Worm (Caenorhabditis elegans) whole organism, L1 larva: ENCODE data around the gene Y48B6A.5.
A peak's percentile ranks its signal among the peaks of the same experiment; 100 is the strongest.

Experiments used
- C16A3.4 ChIP-seq: fragments of 150-350 bp; optimal IDR thresholded peaks from 2 replicates; lab custom pipeline; 2014; ENCODE audit warnings: missing biosample characterization, missing genetic modification characterization
- C34B4.2 ChIP-seq: sonication (generic microtip); optimal IDR thresholded peaks from 2 replicates; lab custom pipeline; 2017; ENCODE audit warnings: mild to moderate bottlenecking, missing genetic modification characterization, missing compliant biosample characterization
- Y116A8C.19 ChIP-seq: sonication (generic microtip); optimal IDR thresholded peaks from 2 replicates; lab custom pipeline; 2016; ENCODE audit warnings: missing compliant biosample characterization, missing genetic modification characterization, borderline replicate concordance
- alr-1 ChIP-seq: fragments of 200-800 bp; sonication (Bioruptor generic); optimal IDR thresholded peaks from 2 replicates; lab custom pipeline; 2018; ENCODE audit warnings: borderline replicate concordance, mild to moderate bottlenecking, missing genetic modification characterization, missing compliant biosample characterization
- blmp-1 ChIP-seq: fragments of 150-350 bp; optimal IDR thresholded peaks from 2 replicates; lab custom pipeline; 2014; ENCODE audit warnings: missing biosample characterization, missing genetic modification characterization
- ceh-63 ChIP-seq: fragments of 200-800 bp; sonication (Bioruptor generic); optimal IDR thresholded peaks from 2 replicates; lab custom pipeline; 2018; ENCODE audit warnings: mild to moderate bottlenecking, missing genetic modification characterization, missing compliant biosample characterization
- dpl-1 ChIP-seq, 3 experiments: fragments of 150-350 bp in 2 of 3; sonication (generic microtip) in 1 of 3; optimal IDR thresholded peaks; 2 replicates each; lab custom pipeline; 2014 to 2017; ENCODE audit warnings: missing biosample characterization in 3 of 3, missing genetic modification characterization in 3 of 3, missing genetic modification reagents in 3 of 3
- efl-1 ChIP-seq, 4 experiments: fragments of 150-350 bp; optimal IDR thresholded peaks in 3 of 4; peaks in 1 of 4; 1 replicate in 1 of 4; 2 replicates in 3 of 4; lab custom pipeline; 2014; ENCODE audit warnings: missing biosample characterization in 2 of 4, missing genetic modification characterization in 2 of 4, missing genetic modification reagents in 2 of 4
- efl-3 ChIP-seq: fragments of 200-800 bp; sonication (Bioruptor generic); optimal IDR thresholded peaks from 2 replicates; lab custom pipeline; 2018; ENCODE audit warnings: mild to moderate bottlenecking, missing genetic modification characterization, missing compliant biosample characterization
- elt-2 ChIP-seq: sonication (generic microtip); optimal IDR thresholded peaks from 2 replicates; lab custom pipeline; 2016; ENCODE audit warnings: missing genetic modification characterization, mild to moderate bottlenecking, inconsistent platforms, missing compliant biosample characterization, missing genetic modification reagents
- ets-5 ChIP-seq: fragments of 200-800 bp; sonication (Bioruptor generic); IDR thresholded peaks from 2 replicates; pipeline ENCODE4 v1.3.6; 2022; ENCODE audit warnings: missing genetic modification characterization, missing compliant biosample characterization
- fkh-10 ChIP-seq: sonication (generic microtip); optimal IDR thresholded peaks from 2 replicates; lab custom pipeline; 2017; ENCODE audit warnings: missing biosample characterization, missing genetic modification reagents, missing genetic modification characterization
- fos-1 ChIP-seq: fragments of 150-350 bp; optimal IDR thresholded peaks from 2 replicates; lab custom pipeline; 2014; ENCODE audit warnings: missing biosample characterization, missing genetic modification characterization
- grh-1 ChIP-seq: fragments of 200-800 bp; sonication (Bioruptor generic); IDR thresholded peaks from 2 replicates; pipeline ENCODE4 v1.3.6; 2022; ENCODE audit warnings: missing genetic modification reagents, missing genetic modification characterization, missing compliant biosample characterization
- hlh-17 ChIP-seq: fragments of 200-800 bp; sonication (Bioruptor generic); optimal IDR thresholded peaks from 2 replicates; lab custom pipeline; 2018; ENCODE audit warnings: missing genetic modification characterization, mild to moderate bottlenecking, missing compliant biosample characterization, moderate library complexity, borderline replicate concordance
- isw-1 ChIP-seq: fragments of 200-800 bp; sonication (Bioruptor generic); IDR thresholded peaks from 2 replicates; pipeline ENCODE4 v1.3.6; 2022; ENCODE audit warnings: missing genetic modification characterization, missing compliant biosample characterization
- jun-1 ChIP-seq: fragments of 150-350 bp; optimal IDR thresholded peaks from 2 replicates; lab custom pipeline; 2014; ENCODE audit warnings: missing biosample characterization, missing genetic modification reagents, missing genetic modification characterization
- lin-14 ChIP-seq: fragments of 200-800 bp; sonication (Bioruptor generic); optimal IDR thresholded peaks from 2 replicates; lab custom pipeline; 2018; ENCODE audit warnings: mild to moderate bottlenecking, missing genetic modification characterization, moderate library complexity, missing compliant biosample characterization
- lin-35 ChIP-seq, 2 experiments: fragments of 150-350 bp; optimal IDR thresholded peaks; 2 replicates each; lab custom pipeline; 2014; ENCODE audit warnings: missing biosample characterization in 2 of 2, missing genetic modification characterization in 2 of 2, missing genetic modification reagents in 2 of 2
- lin-39 ChIP-seq: fragments of 150-350 bp; optimal IDR thresholded peaks from 2 replicates; lab custom pipeline; 2014; ENCODE audit warnings: missing biosample characterization, missing genetic modification reagents, missing genetic modification characterization
- lir-3 ChIP-seq: sonication (generic microtip); optimal IDR thresholded peaks from 2 replicates; lab custom pipeline; 2016; ENCODE audit warnings: mild to moderate bottlenecking, missing genetic modification characterization, moderate library complexity, missing compliant biosample characterization; ENCODE audit not compliant: poor library complexity
- lsy-2 ChIP-seq, 2 experiments: fragments of 150-350 bp; optimal IDR thresholded peaks; 2 replicates each; lab custom pipeline; 2014; ENCODE audit warnings: missing biosample characterization in 2 of 2, missing genetic modification characterization in 2 of 2
- mab-9 ChIP-seq: fragments of 200-800 bp; sonication (Bioruptor generic); IDR thresholded peaks from 2 replicates; pipeline ENCODE4 v1.3.6; 2022; ENCODE audit warnings: missing genetic modification reagents, missing genetic modification characterization, missing compliant biosample characterization
- mdl-1 ChIP-seq, 2 experiments: fragments of 150-350 bp; optimal IDR thresholded peaks; 2 replicates each; lab custom pipeline; 2014 to 2017; ENCODE audit warnings: missing biosample characterization in 2 of 2, missing genetic modification characterization in 2 of 2, inconsistent platforms in 1 of 2
- mep-1 ChIP-seq: fragments of 150-350 bp; optimal IDR thresholded peaks from 2 replicates; lab custom pipeline; 2014; ENCODE audit warnings: missing biosample characterization, missing genetic modification characterization
- nhr-11 ChIP-seq: fragments of 150-350 bp; optimal IDR thresholded peaks from 2 replicates; lab custom pipeline; 2014; ENCODE audit warnings: missing biosample characterization, missing genetic modification characterization
- nhr-12 ChIP-seq: sonication (generic microtip); optimal IDR thresholded peaks from 2 replicates; lab custom pipeline; 2017; ENCODE audit warnings: missing biosample characterization, missing genetic modification characterization
- nhr-20 ChIP-seq: sonication (generic microtip); optimal IDR thresholded peaks from 2 replicates; lab custom pipeline; 2016; ENCODE audit warnings: mild to moderate bottlenecking, missing genetic modification characterization, missing compliant biosample characterization
- nhr-237 ChIP-seq: fragments of 150-350 bp; optimal IDR thresholded peaks from 2 replicates; lab custom pipeline; 2014; ENCODE audit warnings: missing biosample characterization, missing genetic modification characterization
- nhr-28 ChIP-seq: fragments of 150-350 bp; optimal IDR thresholded peaks from 2 replicates; lab custom pipeline; 2014; ENCODE audit warnings: missing biosample characterization, missing genetic modification characterization
- nhr-47 ChIP-seq: sonication (generic microtip); optimal IDR thresholded peaks from 2 replicates; lab custom pipeline; 2016; ENCODE audit warnings: mild to moderate bottlenecking, missing genetic modification characterization, moderate library complexity, missing compliant biosample characterization
- nhr-71 ChIP-seq: sonication (generic microtip); optimal IDR thresholded peaks from 2 replicates; lab custom pipeline; 2016; ENCODE audit warnings: mild to moderate bottlenecking, missing genetic modification characterization, moderate library complexity, missing compliant biosample characterization
- nhr-84 ChIP-seq: sonication (generic microtip); optimal IDR thresholded peaks from 2 replicates; lab custom pipeline; 2017; ENCODE audit warnings: missing biosample characterization, missing genetic modification characterization
- nhr-85 ChIP-seq: sonication (generic microtip); peaks from one replicate; lab custom pipeline; 2016; ENCODE audit warnings: missing genetic modification characterization, inconsistent platforms, missing compliant biosample characterization
- pag-3 ChIP-seq: sonication (generic microtip); optimal IDR thresholded peaks from 2 replicates; lab custom pipeline; 2017; ENCODE audit warnings: missing genetic modification characterization, mild to moderate bottlenecking, missing compliant biosample characterization, antibody characterized with exemption, borderline replicate concordance; ENCODE audit not compliant: insufficient read depth
- pax-3 ChIP-seq: fragments of 200-800 bp; sonication (Bioruptor generic); optimal IDR thresholded peaks from 2 replicates; lab custom pipeline; 2018; ENCODE audit warnings: mild to moderate bottlenecking, missing genetic modification characterization, moderate library complexity, missing compliant biosample characterization
- snpc-4 ChIP-seq: fragments of 150-350 bp; optimal IDR thresholded peaks from 2 replicates; lab custom pipeline; 2014; ENCODE audit warnings: missing biosample characterization, missing genetic modification characterization
- sptf-1 ChIP-seq: fragments of 150-350 bp; optimal IDR thresholded peaks from 2 replicates; lab custom pipeline; 2014; ENCODE audit warnings: missing biosample characterization, missing genetic modification characterization
- sup-37 ChIP-seq: fragments of 200-800 bp; sonication (Bioruptor generic); optimal IDR thresholded peaks from 2 replicates; lab custom pipeline; 2018; ENCODE audit warnings: mild to moderate bottlenecking, missing genetic modification characterization, missing compliant biosample characterization
- swsn-7 ChIP-seq: sonication (generic microtip); optimal IDR thresholded peaks from 2 replicates; lab custom pipeline; 2016; ENCODE audit warnings: missing genetic modification characterization, missing compliant biosample characterization
- unc-86 ChIP-seq: sonication (generic microtip); optimal IDR thresholded peaks from 2 replicates; lab custom pipeline; 2016; ENCODE audit warnings: missing genetic modification characterization, missing compliant biosample characterization
- zag-1 ChIP-seq: fragments of 150-350 bp; optimal IDR thresholded peaks from 2 replicates; lab custom pipeline; 2014; ENCODE audit warnings: missing biosample characterization, missing genetic modification characterization
- zip-4 ChIP-seq: fragments of 200-800 bp; sonication (Bioruptor generic); optimal IDR thresholded peaks from 2 replicates; lab custom pipeline; 2018; ENCODE audit warnings: mild to moderate bottlenecking, missing genetic modification characterization, moderate library complexity, missing compliant biosample characterization
- ztf-11 ChIP-seq, 2 experiments: sonication (generic microtip); optimal IDR thresholded peaks; 2 replicates each; lab custom pipeline; 2016 to 2017; ENCODE audit warnings: missing genetic modification characterization in 2 of 2, missing biosample characterization in 1 of 2, missing compliant biosample characterization in 1 of 2

Y48B6A.5 gene

DNA sequence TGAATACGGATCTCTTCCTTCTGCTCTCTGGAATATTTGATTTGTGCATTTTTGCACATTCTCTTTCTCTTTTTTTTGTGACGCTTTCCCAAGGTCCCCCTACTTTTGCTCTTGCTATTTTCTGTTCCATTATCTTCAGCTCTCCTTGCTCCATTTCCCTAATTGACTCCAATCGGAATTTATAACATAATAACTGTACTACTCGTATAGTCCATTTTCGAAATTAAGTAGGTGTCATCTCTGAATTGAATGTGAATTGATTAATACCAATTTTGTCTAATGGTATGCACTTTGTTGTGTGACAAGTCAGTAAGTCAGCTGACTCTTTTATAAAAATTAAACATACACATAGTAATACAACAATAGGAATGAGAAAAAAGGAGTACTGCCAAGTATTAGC lies 20.9 kb upstream of the Y48B6A.5 start:
- no peak for TF ChIP-seq sup-37 (GFP tag; lab: Kevin White, UChicago)
- TF ChIP-seq nhr-84 = no peak
- no peak for TF ChIP-seq nhr-28 (tag; lab: Kevin White, UChicago)
- TF ChIP-seq efl-3 (GFP tag; lab: Kevin White, UChicago) = no peak
- TF ChIP-seq snpc-4 (tag; lab: Kevin White, UChicago) = no peak
- TF ChIP-seq isw-1 (GFP tag; lab: Robert Waterston, UW) = no peak
- TF ChIP-seq efl-1 (optimal IDR thresholded peaks at IDR 0.05; lab: Kevin White, UChicago) = no peak
- peak in 1 of 2 experiments; percentile 57 for TF ChIP-seq efl-1 (GFP tag; optimal IDR thresholded peaks at IDR 0.05 in 1 of 2; lab: Kevin White, UChicago)
- TF ChIP-seq jun-1 (tag; lab: Kevin White, UChicago) = no peak
- TF ChIP-seq ztf-11 (tag; optimal IDR thresholded peaks at IDR 0.05; lab: Kevin White, UChicago) = peak in 1 of 2 experiments; percentile 51
- TF ChIP-seq alr-1 (tag; lab: Kevin White, UChicago) = no peak
- TF ChIP-seq sptf-1 (tag; lab: Kevin White, UChicago) = no peak
- TF ChIP-seq fkh-10 (GFP tag; lab: Kevin White, UChicago) = no peak
- TF ChIP-seq ets-5 (GFP tag; lab: Robert Waterston, UW) = no peak
- peak; percentile 51; the same call in 1 of the 2 replicates for TF ChIP-seq mab-9
- TF ChIP-seq unc-86 (tag; lab: Kevin White, UChicago) = peak; percentile 77
- no peak for TF ChIP-seq nhr-85 (tag; lab: Kevin White, UChicago)
- TF ChIP-seq ceh-63 (GFP tag; lab: Kevin White, UChicago) = no peak
- TF ChIP-seq mep-1 (tag; lab: Kevin White, UChicago) = no peak
- no peak for TF ChIP-seq grh-1
- no peak for TF ChIP-seq zip-4 (GFP tag; lab: Kevin White, UChicago)
- peak; percentile 41 for TF ChIP-seq lin-14 (GFP tag; lab: Kevin White, UChicago)
- TF ChIP-seq nhr-11 = no peak
- no peak for TF ChIP-seq Y116A8C.19 (tag; lab: Kevin White, UChicago)
- no peak for TF ChIP-seq mdl-1 (tag; optimal IDR thresholded peaks at IDR 0.05; lab: Kevin White, UChicago)
- no peak for TF ChIP-seq blmp-1 (tag; lab: Kevin White, UChicago)
- no peak for TF ChIP-seq C16A3.4 (tag; lab: Kevin White, UChicago)
- TF ChIP-seq lir-3 (tag; lab: Kevin White, UChicago) = no peak
- no peak for TF ChIP-seq elt-2
- no peak for TF ChIP-seq nhr-12
- TF ChIP-seq nhr-71 (tag; lab: Kevin White, UChicago) = peak; percentile 20
- no peak for TF ChIP-seq pax-3
- no peak for TF ChIP-seq fos-1 (tag; lab: Kevin White, UChicago)
- TF ChIP-seq nhr-237 (tag; lab: Kevin White, UChicago) = no peak
- peak; percentile 86 for TF ChIP-seq zag-1 (tag; lab: Kevin White, UChicago)
- no peak for TF ChIP-seq C34B4.2 (tag; lab: Kevin White, UChicago)
- TF ChIP-seq hlh-17 = no peak
- TF ChIP-seq pag-3 = no peak
- peak; percentile 9 to 18 for TF ChIP-seq lsy-2 (tag; optimal IDR thresholded peaks at IDR 0.05; lab: Kevin White, UChicago)
- peak; percentile 16 for TF ChIP-seq swsn-7 (tag; lab: Kevin White, UChicago)
- peak; percentile 14 for TF ChIP-seq nhr-47 (tag; lab: Kevin White, UChicago)
- no peak for TF ChIP-seq nhr-20 (tag; lab: Kevin White, UChicago)

- peak in 1 of 2 experiments; percentile 4 for TF ChIP-seq efl-1 (optimal IDR thresholded peaks at IDR 0.05; lab: Kevin White, UChicago)
- peak; percentile 54 to 74 for TF ChIP-seq efl-1 (GFP tag; optimal IDR thresholded peaks at IDR 0.05 in 1 of 2; lab: Kevin White, UChicago)
- TF ChIP-seq nhr-85 (tag; lab: Kevin White, UChicago) = peak; percentile 35
- TF ChIP-seq dpl-1 (GFP tag; optimal IDR thresholded peaks at IDR 0.05; lab: Kevin White, UChicago) = peak; percentile 36 to 52 (median 46)
- TF ChIP-seq lin-39 (tag; lab: Kevin White, UChicago) = no peak
- TF ChIP-seq blmp-1 (tag; lab: Kevin White, UChicago) = no peak
- peak in 1 of 2 experiments; percentile 32 for TF ChIP-seq lin-35 (GFP tag; optimal IDR thresholded peaks at IDR 0.05; lab: Kevin White, UChicago)
- no peak for TF ChIP-seq lir-3 (tag; lab: Kevin White, UChicago)
- peak; percentile 4 for TF ChIP-seq lin-14 (GFP tag; lab: Kevin White, UChicago)
Measured at ce11 chrII:14187456-14187855, 12.5 kb upstream of the Y48B6A.5 start.
